Worm (Caenorhabditis elegans) whole organism, late embryonic: ENCODE results near the gene F22B5.5.

Experiments used
- C08G9.2 ChIP-seq: sonication (generic microtip); optimal IDR thresholded peaks from 2 replicates; lab custom pipeline; 2016; ENCODE audit warnings: mild to moderate bottlenecking, missing genetic modification characterization, moderate library complexity, missing compliant biosample characterization
- ama-1 ChIP-seq: fragments of 150-350 bp; optimal IDR thresholded peaks from 2 replicates; lab custom pipeline; 2014
- elt-2 ChIP-seq: sonication (generic microtip); optimal IDR thresholded peaks from 2 replicates; lab custom pipeline; 2016; ENCODE audit warnings: missing genetic modification reagents, missing genetic modification characterization, missing compliant biosample characterization
- fkh-10 ChIP-seq: fragments of 150-350 bp; optimal IDR thresholded peaks from 2 replicates; lab custom pipeline; 2014; ENCODE audit warnings: missing biosample characterization, missing genetic modification reagents, missing genetic modification characterization
- hlh-30 ChIP-seq: sonication (generic microtip); optimal IDR thresholded peaks from 2 replicates; lab custom pipeline; 2017; ENCODE audit warnings: antibody characterized with exemption, missing genetic modification characterization, missing compliant biosample characterization; ENCODE audit not compliant: insufficient read depth
- nhr-11 ChIP-seq: fragments of 150-350 bp; optimal IDR thresholded peaks from 2 replicates; lab custom pipeline; 2014; ENCODE audit warnings: missing biosample characterization, missing genetic modification characterization
- nhr-232 ChIP-seq: sonication (generic microtip); optimal IDR thresholded peaks from 2 replicates; lab custom pipeline; 2016; ENCODE audit warnings: missing genetic modification characterization, missing compliant biosample characterization
- pax-1 ChIP-seq: fragments of 150-350 bp; optimal IDR thresholded peaks from 2 replicates; lab custom pipeline; 2014; ENCODE audit warnings: missing biosample characterization, missing genetic modification characterization
- pqm-1 ChIP-seq: sonication (generic microtip); optimal IDR thresholded peaks from 2 replicates; lab custom pipeline; 2016; ENCODE audit warnings: missing genetic modification characterization, missing compliant biosample characterization
- ref-2 ChIP-seq: sonication (generic microtip); optimal IDR thresholded peaks from 2 replicates; lab custom pipeline; 2016; ENCODE audit warnings: missing genetic modification characterization, missing compliant biosample characterization
- unc-42 ChIP-seq: sonication (generic microtip); optimal IDR thresholded peaks from 2 replicates; lab custom pipeline; 2016; ENCODE audit warnings: missing genotype, missing genetic modification characterization, missing compliant biosample characterization
- unc-86 ChIP-seq: sonication (generic microtip); optimal IDR thresholded peaks from 2 replicates; lab custom pipeline; 2016; ENCODE audit warnings: missing genetic modification characterization, missing compliant biosample characterization

DNA sequence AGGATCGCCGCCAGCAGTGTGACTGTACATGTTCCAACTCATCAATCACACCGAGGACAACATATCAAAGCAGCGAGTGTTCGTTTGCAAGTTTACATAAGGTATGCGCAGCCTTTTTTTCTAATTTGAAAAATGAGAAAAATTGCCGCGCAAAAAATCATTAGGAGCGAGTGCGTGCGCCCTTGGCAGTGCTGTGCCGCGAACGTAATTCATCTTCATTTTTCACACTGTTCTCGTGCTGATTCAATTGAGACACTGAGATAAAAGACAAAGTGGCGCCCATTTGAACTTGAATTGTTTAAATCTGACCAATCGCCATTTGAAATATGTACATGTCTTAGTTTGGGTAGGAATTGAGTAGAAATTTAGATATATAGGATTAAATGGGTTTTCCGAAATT lies 44.9 kb downstream of the F22B5.5 start:
- no peak for TF ChIP-seq elt-2 (tag; lab: Kevin White, UChicago)
- no peak for TF ChIP-seq ref-2 (tag; lab: Kevin White, UChicago)
- TF ChIP-seq hlh-30 = no peak
- no peak for TF ChIP-seq unc-42 (tag; lab: Kevin White, UChicago)
- TF ChIP-seq fkh-10 (GFP tag; lab: Kevin White, UChicago) = no peak
- no peak for TF ChIP-seq nhr-11 (tag; lab: Kevin White, UChicago)
- no peak for TF ChIP-seq ama-1
- no peak for TF ChIP-seq C08G9.2
- TF ChIP-seq pax-1 (tag; lab: Kevin White, UChicago) = no peak
- no peak for TF ChIP-seq unc-86
- TF ChIP-seq pqm-1 (tag; lab: Kevin White, UChicago) = no peak
- no peak for TF ChIP-seq nhr-232 (tag; lab: Kevin White, UChicago)
